Worm (Caenorhabditis elegans) whole organism, early embryonic: ENCODE data around the gene ssna-1.

Experiments used
- aly-1 ChIP-seq: sonication (generic microtip); optimal IDR thresholded peaks from 2 replicates; lab custom pipeline; 2016; ENCODE audit warnings: missing genetic modification characterization, missing compliant biosample characterization
- ama-1 ChIP-seq: fragments of 150-350 bp; optimal IDR thresholded peaks from 2 replicates; lab custom pipeline; 2014
- flt-1 ChIP-seq: fragments of 200-800 bp; sonication (Bioruptor generic); IDR thresholded peaks from 2 replicates; pipeline ENCODE4 v1.3.6; 2022; ENCODE audit warnings: missing genetic modification characterization, missing compliant biosample characterization
- hnd-1 ChIP-seq: sonication (generic microtip); optimal IDR thresholded peaks from 2 replicates; lab custom pipeline; 2016; ENCODE audit warnings: missing genetic modification characterization, missing compliant biosample characterization
- pes-1 ChIP-seq: fragments of 200-800 bp; sonication (Bioruptor generic); IDR thresholded peaks from 2 replicates; pipeline ENCODE4 v1.3.6; 2022; ENCODE audit warnings: missing genetic modification reagents, missing genetic modification characterization, missing compliant biosample characterization
- tbx-11 ChIP-seq: fragments of 200-800 bp; sonication (Bioruptor generic); IDR thresholded peaks from 2 replicates; pipeline ENCODE4 v1.3.6; 2022; ENCODE audit warnings: missing genetic modification characterization, missing compliant biosample characterization

DNA sequence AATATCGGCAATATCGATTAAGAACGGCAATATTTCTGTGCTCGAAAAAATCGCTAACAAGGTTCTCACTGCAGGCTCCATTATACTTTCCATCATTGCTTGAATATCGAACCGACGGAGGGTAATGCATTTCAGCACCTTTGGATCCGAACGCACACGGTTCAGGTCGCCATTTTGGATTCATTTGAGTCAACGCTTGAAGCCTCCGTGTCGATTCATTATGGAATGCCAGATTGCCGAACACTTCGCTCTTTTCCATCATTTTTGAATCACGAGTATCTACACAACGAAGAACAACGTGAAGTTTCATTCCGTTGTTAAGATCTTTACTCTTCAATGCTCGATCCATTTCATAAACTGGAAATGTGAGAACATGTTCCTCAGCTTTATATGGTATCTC is 34.2 kb downstream of the ssna-1 start:
- no peak for TF ChIP-seq aly-1
- TF ChIP-seq hnd-1 (tag; lab: Kevin White, UChicago) = no peak
- TF ChIP-seq pes-1 (GFP tag; lab: Robert Waterston, UW) = no peak
- no peak for TF ChIP-seq flt-1
- no peak for TF ChIP-seq ama-1 (lab: Kevin White, UChicago)
- no peak for TF ChIP-seq tbx-11 (GFP tag; lab: Robert Waterston, UW)
